Worm (Caenorhabditis elegans) whole organism, L4/young adult: ENCODE data around the gene C05G5.2.

ENCODE experiments used
- W03F9.2 ChIP-seq: fragments of 150-350 bp; optimal IDR thresholded peaks from 2 replicates; lab custom pipeline; 2014; ENCODE audit warnings: missing biosample characterization, missing genetic modification characterization
- dao-5 ChIP-seq: sonication (generic microtip); optimal IDR thresholded peaks from 2 replicates; lab custom pipeline; 2016; ENCODE audit warnings: missing genotype, missing genetic modification characterization, moderate library complexity, missing compliant biosample characterization
- him-1 ChIP-seq: sonication (generic microtip); optimal IDR thresholded peaks from 2 replicates; lab custom pipeline; 2016; ENCODE audit warnings: missing genotype, missing genetic modification reagents, missing genetic modification characterization, missing compliant biosample characterization

C05G5.2 gene

ce11 chrX:14746948-14747347, at the start of gene C05G5.2:
TSS of gene C05G5.2 (plus strand) at chrX:14747303.
- TF ChIP-seq W03F9.2 (tag; lab: Kevin White, UChicago) (peak; percentile 95), him-1 (tag; lab: Kevin White, UChicago) (peak; percentile 82), dao-5 (tag; lab: Kevin White, UChicago) (no peak)

ce11 chrX:14699866-14700265, 47.2 kb upstream of the C05G5.2 start, which contains the start of gene hch-1:
TSS of gene hch-1 (minus strand) at chrX:14699977.
- no peak for TF ChIP-seq dao-5 (tag; lab: Kevin White, UChicago)
- TF ChIP-seq him-1 (tag; lab: Kevin White, UChicago): no peak
- no peak for TF ChIP-seq W03F9.2 (tag; lab: Kevin White, UChicago)

DNA sequence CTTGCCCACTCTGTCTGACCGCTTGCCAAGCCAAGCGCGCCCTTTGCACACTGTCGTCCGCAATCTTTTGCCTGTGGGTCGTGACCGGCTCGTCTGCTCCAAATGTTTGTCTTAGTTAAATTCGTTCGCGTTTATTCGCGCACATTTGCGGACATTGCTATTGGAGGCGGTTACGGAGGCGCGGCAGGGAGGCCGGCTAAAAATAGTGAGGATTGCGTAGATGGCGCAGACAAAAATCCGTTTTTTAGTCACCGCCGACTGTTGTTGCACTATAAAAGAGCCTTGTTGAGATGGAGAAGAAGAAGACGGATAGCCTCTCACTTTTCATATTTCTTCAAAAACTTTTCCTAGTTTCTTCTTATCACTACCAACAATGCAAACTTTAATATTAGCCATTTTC, 45.6 kb upstream of the C05G5.2 start, which contains the start of gene F40E10.5:
F40E10.5 (plus strand) TSS at position 301 of the 400 bp plus-strand sequence.
- TF ChIP-seq W03F9.2 (tag; lab: Kevin White, UChicago) (no peak), him-1 (tag; lab: Kevin White, UChicago) (no peak), dao-5 (tag; lab: Kevin White, UChicago) (no peak)

DNA sequence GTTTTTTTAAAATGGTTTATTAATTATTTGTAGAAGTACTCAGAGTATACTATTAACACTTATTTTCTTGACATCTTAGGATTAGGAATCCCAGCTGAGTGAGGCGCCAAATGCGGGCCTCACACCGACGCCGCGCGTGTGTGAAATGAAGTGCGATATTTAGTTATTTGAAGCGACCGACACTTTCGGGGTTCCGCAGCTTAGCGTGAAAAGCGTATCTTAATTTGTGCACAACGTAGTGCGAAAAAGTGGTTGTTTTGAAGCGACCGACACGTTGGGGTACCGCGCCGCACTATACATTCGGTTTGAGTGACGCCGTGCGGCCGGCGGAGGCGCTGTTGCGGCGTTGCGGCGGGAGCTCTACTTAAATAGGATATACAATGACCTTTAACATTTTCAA, 42.2 kb upstream of the C05G5.2 start:
- no peak for TF ChIP-seq W03F9.2 (tag; lab: Kevin White, UChicago)
- no peak for TF ChIP-seq dao-5 (tag; lab: Kevin White, UChicago)
- no peak for TF ChIP-seq him-1 (tag; lab: Kevin White, UChicago)

DNA sequence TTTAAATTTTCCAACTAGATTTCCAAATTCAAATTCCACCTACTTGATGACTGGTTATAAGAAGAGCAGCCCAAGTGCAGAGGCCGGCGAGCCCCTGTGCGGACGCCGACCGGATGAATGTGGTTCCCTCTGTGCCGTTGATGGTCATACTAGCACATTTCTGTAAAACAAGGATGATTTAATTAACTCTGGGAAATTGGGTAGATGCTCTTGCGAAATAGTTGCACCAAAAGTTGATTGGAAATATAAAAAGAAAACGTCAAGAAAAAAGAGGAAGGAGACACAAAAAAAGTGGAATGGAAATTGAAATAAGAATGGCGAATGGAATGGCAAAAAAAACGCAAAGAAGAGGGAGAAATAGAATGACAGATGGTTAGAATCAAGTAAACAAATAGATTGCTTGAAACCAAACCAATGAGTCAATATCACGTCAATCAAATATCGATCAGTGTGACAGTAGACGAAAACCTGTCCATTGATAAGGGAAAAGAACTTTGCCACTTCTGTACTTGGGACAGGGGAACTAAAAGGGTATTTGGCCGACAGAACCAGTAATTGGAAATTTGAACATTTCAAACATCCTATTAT, 40.3 kb upstream of the C05G5.2 start, which contains the start of gene tmem-184:
tmem-184 (minus strand) TSS at position 164 of the 588 bp plus-strand sequence.
- TF ChIP-seq him-1 (tag; lab: Kevin White, UChicago): no peak
- TF ChIP-seq W03F9.2 (tag; lab: Kevin White, UChicago): peak; percentile 49

DNA sequence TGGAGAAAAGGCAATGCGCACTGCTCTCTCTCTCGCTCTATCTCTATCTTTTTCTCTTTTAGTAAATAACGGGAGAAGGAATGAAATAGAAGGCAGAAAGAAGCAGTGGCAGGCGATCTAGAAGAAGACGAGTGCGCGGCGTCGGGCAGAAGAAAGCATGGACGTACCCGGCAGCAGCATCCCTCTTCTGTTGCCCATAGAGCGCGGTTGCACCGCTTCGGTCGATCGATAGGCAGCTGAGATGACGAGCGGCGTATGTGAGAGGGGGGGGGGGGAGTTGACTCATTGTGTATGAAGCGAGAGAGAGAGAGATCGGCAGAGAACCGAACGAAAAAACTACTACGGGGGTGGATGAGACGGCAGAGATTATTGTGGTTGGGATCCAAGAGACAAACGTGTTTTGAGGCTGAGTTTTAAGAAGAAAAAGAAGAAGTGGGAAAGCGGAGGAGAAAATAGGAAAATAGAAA, 38.9 kb upstream of the C05G5.2 start:
- TF ChIP-seq him-1 (tag; lab: Kevin White, UChicago): peak; percentile 93
- TF ChIP-seq W03F9.2 (tag; lab: Kevin White, UChicago): peak; percentile 68
- TF ChIP-seq dao-5 (tag; lab: Kevin White, UChicago): peak; percentile 30

ce11 chrX:14709591-14709990, 37.5 kb upstream of the C05G5.2 start:
- TF ChIP-seq W03F9.2 (tag; lab: Kevin White, UChicago): no peak

DNA sequence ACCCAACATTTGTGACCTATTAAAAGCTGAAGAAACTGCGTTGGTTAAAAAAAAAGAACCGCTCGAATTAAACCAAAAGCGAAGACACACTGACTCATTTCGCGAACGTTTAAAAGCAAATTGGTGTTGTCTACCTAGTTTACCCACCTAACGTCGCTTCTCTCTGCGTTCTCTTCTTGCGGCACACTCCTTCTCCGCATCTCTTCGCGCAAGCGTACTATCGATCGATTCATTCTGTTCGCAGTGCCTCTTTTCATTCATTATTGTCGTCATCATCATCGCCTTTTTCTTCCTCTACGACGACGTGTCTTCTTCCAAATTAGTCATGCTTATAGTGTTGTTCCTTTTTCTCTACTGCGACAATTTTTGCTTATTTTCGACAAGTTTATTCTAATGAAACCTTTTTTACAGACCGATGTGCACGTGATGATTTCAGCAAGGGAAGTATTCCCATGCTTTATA, 35.9 kb upstream of the C05G5.2 start, which contains the start of gene atrn-1:
atrn-1 (plus strand) TSS at position 412 of the 462 bp plus-strand sequence.
- TF ChIP-seq him-1 (tag; lab: Kevin White, UChicago) (no peak), dao-5 (tag; lab: Kevin White, UChicago) (no peak), W03F9.2 (tag; lab: Kevin White, UChicago) (no peak)

DNA sequence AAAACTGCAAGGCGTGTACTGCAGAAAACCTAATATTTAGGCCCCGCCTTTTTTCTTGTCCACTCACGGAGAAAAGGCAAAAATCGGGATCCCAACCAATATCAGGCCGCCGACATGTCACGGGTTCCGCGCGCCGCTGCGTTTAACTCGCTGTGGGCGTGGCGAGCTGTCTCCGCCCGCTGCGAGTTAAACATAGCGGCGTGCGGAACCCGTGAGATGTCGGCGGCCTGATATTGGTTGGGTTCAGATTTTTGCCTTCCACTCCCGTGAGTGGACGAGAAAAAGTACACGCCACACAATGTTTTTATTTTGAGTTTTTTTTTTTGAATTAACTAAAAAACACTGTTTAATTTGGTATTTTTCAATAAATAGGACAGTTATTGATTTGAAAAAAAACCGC, 31.6 kb upstream of the C05G5.2 start:
- TF ChIP-seq him-1 (tag; lab: Kevin White, UChicago) (no peak), W03F9.2 (tag; lab: Kevin White, UChicago) (no peak), dao-5 (tag; lab: Kevin White, UChicago) (no peak)

DNA sequence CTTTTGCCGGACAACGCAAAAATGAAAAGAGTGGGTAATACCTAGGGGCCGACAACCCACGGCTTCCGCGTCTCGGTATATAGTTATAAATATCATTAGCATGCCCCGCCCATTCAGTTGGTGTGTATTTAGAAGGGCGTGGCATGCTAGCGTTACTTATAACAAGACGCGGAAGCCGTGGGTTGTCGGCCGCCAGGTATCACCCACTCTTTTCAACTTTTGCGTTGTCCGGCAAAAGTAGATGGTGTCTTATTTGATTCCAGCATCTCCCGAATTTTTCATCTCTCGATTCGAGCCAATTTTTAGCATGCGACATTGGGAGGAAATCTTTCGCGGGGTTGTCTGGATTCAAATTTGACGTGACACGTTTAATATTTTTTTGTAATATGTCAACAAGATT, 29.3 kb upstream of the C05G5.2 start:
- TF ChIP-seq W03F9.2 (tag; lab: Kevin White, UChicago): no peak
- no peak for TF ChIP-seq him-1 (tag; lab: Kevin White, UChicago)
- no peak for TF ChIP-seq dao-5 (tag; lab: Kevin White, UChicago)

- no peak for TF ChIP-seq dao-5 (tag; lab: Kevin White, UChicago)
- no peak for TF ChIP-seq him-1 (tag; lab: Kevin White, UChicago)
- TF ChIP-seq W03F9.2 (tag; lab: Kevin White, UChicago): no peak
These were observed 26.0 kb upstream of the C05G5.2 start, which contains the start of gene F33C8.2 for ce11 chrX:14721098-14721497. TSS of gene F33C8.2 (plus strand) at chrX:14721398.

DNA sequence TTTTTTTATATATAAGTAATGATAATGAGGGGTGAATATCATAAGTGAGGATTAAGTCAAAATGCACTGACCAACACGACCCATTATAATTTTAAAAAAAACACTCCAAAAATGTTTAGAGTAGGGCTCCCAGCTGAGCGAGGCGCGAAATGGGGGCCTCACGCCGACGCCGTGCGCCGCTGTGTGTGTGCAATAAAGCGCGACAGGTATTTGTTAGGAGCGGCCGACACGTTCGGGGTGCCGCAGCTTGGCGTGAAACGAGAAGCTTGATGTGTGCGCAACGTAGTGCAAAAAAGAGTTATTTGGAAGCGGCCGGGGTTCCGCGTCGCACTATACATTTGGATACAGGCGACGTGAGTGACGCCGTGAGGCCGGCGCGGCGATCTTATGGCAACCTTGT, 22.2 kb upstream of the C05G5.2 start:
- TF ChIP-seq him-1 (tag; lab: Kevin White, UChicago) (no peak), dao-5 (tag; lab: Kevin White, UChicago) (no peak), W03F9.2 (tag; lab: Kevin White, UChicago) (no peak)

DNA sequence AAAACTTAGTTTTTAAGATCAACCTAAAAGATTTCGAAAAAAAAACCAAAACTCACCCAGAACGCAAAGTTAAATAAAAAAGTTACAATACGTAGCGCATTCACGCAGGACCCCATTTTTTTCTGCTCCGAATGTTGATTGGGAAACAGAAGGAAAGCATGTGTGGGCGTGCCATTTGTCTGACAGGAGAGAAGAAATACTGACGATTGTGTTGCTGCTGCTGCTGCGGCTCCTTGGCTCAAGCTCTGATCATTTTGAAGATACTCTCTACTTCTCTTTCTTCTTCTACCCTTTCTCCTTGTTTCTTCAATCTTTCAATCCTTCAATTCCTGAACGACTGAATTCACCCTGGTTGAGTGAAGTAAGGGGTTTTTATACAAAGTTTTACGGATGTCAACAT, 17.8 kb upstream of the C05G5.2 start, which contains the start of gene tsp-8:
tsp-8 (minus strand) TSS at position 185 of the 400 bp plus-strand sequence.
- TF ChIP-seq W03F9.2 (tag; lab: Kevin White, UChicago) (no peak), dao-5 (tag; lab: Kevin White, UChicago) (no peak), him-1 (tag; lab: Kevin White, UChicago) (no peak)
